Fruit fly (Drosophila melanogaster) whole organism, embryonic: Measurements from ENCODE around the gene CG5273.

ENCODE experiments used
- ATbp ChIP-seq: fragments of 200-800 bp; sonication (Bioruptor generic); optimal IDR thresholded peaks from 2 replicates; lab custom pipeline; 2017; ENCODE audit warnings: missing biosample characterization, mild to moderate bottlenecking, missing genetic modification characterization, missing genetic modification reagents
- Bdp1 ChIP-seq: fragments of 200-800 bp; sonication (Bioruptor generic); optimal IDR thresholded peaks from 3 replicates; lab custom pipeline; 2016; ENCODE audit warnings: missing biosample characterization, missing genetic modification characterization
- CG12299 ChIP-seq: fragments of 200-800 bp; sonication (Bioruptor generic); optimal IDR thresholded peaks from 2 replicates; lab custom pipeline; 2018; ENCODE audit warnings: missing biosample characterization, mild to moderate bottlenecking, missing genetic modification characterization
- CG14014 ChIP-seq: fragments of 200-800 bp; sonication (Bioruptor generic); IDR thresholded peaks from 2 replicates; pipeline ENCODE4 v1.3.6; 2022; ENCODE audit warnings: missing biosample characterization, missing genetic modification characterization
- CG14050 ChIP-seq: fragments of 200-800 bp; sonication (Bioruptor generic); IDR thresholded peaks from 3 replicates; pipeline ENCODE4 v1.3.6; 2022; ENCODE audit warnings: missing biosample characterization, missing genetic modification characterization
- CG14965 ChIP-seq: fragments of 200-800 bp; sonication (Bioruptor generic); optimal IDR thresholded peaks from 2 replicates; lab custom pipeline; 2016; ENCODE audit warnings: missing biosample characterization, missing genetic modification characterization, borderline replicate concordance
- CG16863 ChIP-seq: fragments of 200-800 bp; sonication (Bioruptor generic); optimal IDR thresholded peaks from 3 replicates; lab custom pipeline; 2016; ENCODE audit warnings: missing biosample characterization, missing genetic modification characterization
- CG17568 ChIP-seq: fragments of 200-800 bp; sonication (Bioruptor generic); optimal IDR thresholded peaks from 2 replicates; lab custom pipeline; 2018; ENCODE audit warnings: missing biosample characterization, mild to moderate bottlenecking, missing genetic modification characterization, moderate library complexity
- CG17802 ChIP-seq: fragments of 200-800 bp; sonication (Bioruptor generic); optimal IDR thresholded peaks from 2 replicates; lab custom pipeline; 2018; ENCODE audit warnings: missing biosample characterization, mild to moderate bottlenecking, missing genetic modification characterization, moderate library complexity
- CG2712 ChIP-seq: fragments of 200-800 bp; optimal IDR thresholded peaks from 3 replicates; lab custom pipeline; 2019; ENCODE audit warnings: missing biosample characterization, mild to moderate bottlenecking, missing genetic modification characterization, moderate library complexity
- CG3065 ChIP-seq: fragments of 200-800 bp; sonication (Bioruptor generic); optimal IDR thresholded peaks from 2 replicates; lab custom pipeline; 2016; ENCODE audit warnings: missing biosample characterization, missing genetic modification characterization
- CG3726 ChIP-seq: fragments of 200-800 bp; sonication (Bioruptor generic); IDR thresholded peaks from 3 replicates; pipeline ENCODE4, ENCODE4 v1.3.6; 2022; ENCODE audit warnings: missing biosample characterization, missing genetic modification characterization
- CG4730 ChIP-seq: fragments of 200-800 bp; sonication (Bioruptor generic); IDR thresholded peaks from 2 replicates; pipeline ENCODE4 v1.3.6; 2022; ENCODE audit warnings: missing biosample characterization, missing genetic modification characterization
- CG4820 ChIP-seq: fragments of 200-800 bp; sonication (Bioruptor generic); optimal IDR thresholded peaks from 3 replicates; lab custom pipeline; 2016; ENCODE audit warnings: missing biosample characterization, missing genetic modification characterization
- CG8290 ChIP-seq, 3 experiments: fragments of 200-800 bp; sonication (Bioruptor generic); optimal IDR thresholded peaks; 2 replicates each; lab custom pipeline; 2016 to 2019; ENCODE audit warnings: missing biosample characterization in 3 of 3, missing genetic modification characterization in 3 of 3, mild to moderate bottlenecking in 2 of 3, moderate library complexity in 1 of 3
- CG8388 ChIP-seq: fragments of 200-800 bp; sonication (Bioruptor generic); optimal IDR thresholded peaks from 2 replicates; lab custom pipeline; 2019; ENCODE audit warnings: missing biosample characterization, mild to moderate bottlenecking, missing genetic modification characterization, moderate library complexity
- CG8944 ChIP-seq: fragments of 200-800 bp; sonication (Bioruptor generic); optimal IDR thresholded peaks from 3 replicates; lab custom pipeline; 2016; ENCODE audit warnings: missing biosample characterization, missing genetic modification characterization
- CG9932 ChIP-seq: fragments of 200-800 bp; sonication (Bioruptor generic); IDR thresholded peaks from 2 replicates; pipeline ENCODE4 v1.3.6; 2022; ENCODE audit warnings: missing biosample characterization, missing genetic modification characterization
- D19A ChIP-seq: fragments of 200-800 bp; optimal IDR thresholded peaks from 3 replicates; lab custom pipeline; 2019; ENCODE audit warnings: missing biosample characterization, mild to moderate bottlenecking, missing genetic modification characterization, moderate library complexity
- Eip74EF ChIP-seq, 2 experiments: fragments of 200-800 bp in 1 of 2; fragments of >200 bp in 1 of 2; sonication (Bioruptor generic) in 1 of 2; optimal IDR thresholded peaks; 2 replicates each; lab custom pipeline; 2017 to 2019; ENCODE audit warnings: missing biosample characterization in 2 of 2, missing genetic modification characterization in 2 of 2, mild to moderate bottlenecking in 1 of 2, moderate library complexity in 1 of 2
- Ets97D ChIP-seq: fragments of 200-800 bp; sonication (Bioruptor generic); optimal IDR thresholded peaks from 3 replicates; lab custom pipeline; 2016; ENCODE audit warnings: missing biosample characterization, missing genetic modification characterization
- H15 ChIP-seq: fragments of 200-800 bp; sonication (Bioruptor generic); IDR thresholded peaks from 3 replicates; pipeline ENCODE4 v1.3.6; 2022; ENCODE audit warnings: missing biosample characterization, missing genetic modification characterization
- HLH4C ChIP-seq: fragments of 200-800 bp; sonication (Bioruptor generic); IDR thresholded peaks from 3 replicates; pipeline ENCODE4 v1.3.6; 2022; ENCODE audit warnings: missing biosample characterization, missing genetic modification characterization; ENCODE audit not compliant: partially characterized antibody
- Hr78 ChIP-seq, 2 experiments: fragments of 200-800 bp in 1 of 2; fragments of >200 bp in 1 of 2; sonication (Bioruptor generic) in 1 of 2; optimal IDR thresholded peaks; 2 replicates each; lab custom pipeline; 2017 to 2019; ENCODE audit warnings: missing biosample characterization in 2 of 2, missing genetic modification characterization in 2 of 2, mild to moderate bottlenecking in 1 of 2, moderate library complexity in 1 of 2
- MESR4 ChIP-seq: fragments of 200-800 bp; sonication (Bioruptor generic); optimal IDR thresholded peaks from 2 replicates; lab custom pipeline; 2018; ENCODE audit warnings: missing biosample characterization, mild to moderate bottlenecking, missing genetic modification characterization, moderate library complexity
- Med ChIP-seq: fragments of 200-800 bp; sonication (Bioruptor generic); peaks from one replicate; lab custom pipeline; 2016; ENCODE audit warnings: missing biosample characterization, missing genetic modification characterization, mild to moderate bottlenecking, inconsistent platforms, moderate library complexity
- Pdp1 ChIP-seq, 2 experiments: fragments of 200-800 bp; sonication (Bioruptor generic); optimal IDR thresholded peaks; 3 replicates each; lab custom pipeline; 2016; ENCODE audit warnings: missing biosample characterization in 2 of 2, missing genetic modification characterization in 2 of 2, mild to moderate bottlenecking in 1 of 2, moderate library complexity in 1 of 2
- Rx ChIP-seq: fragments of 200-800 bp; sonication (Bioruptor generic); IDR thresholded peaks from 2 replicates; pipeline ENCODE4 v1.3.6; 2022; ENCODE audit warnings: missing biosample characterization, missing genetic modification characterization
- Ssrp ChIP-seq: fragments of 200-800 bp; sonication (Bioruptor generic); optimal IDR thresholded peaks from 2 replicates; lab custom pipeline; 2018; ENCODE audit warnings: missing biosample characterization, mild to moderate bottlenecking, missing genetic modification characterization, moderate library complexity
- Xbp1 ChIP-seq: fragments of 200-800 bp; sonication (Bioruptor generic); optimal IDR thresholded peaks from 3 replicates; lab custom pipeline; 2016; ENCODE audit warnings: missing biosample characterization, mild to moderate bottlenecking, missing genetic modification characterization
- ash1 ChIP-seq: fragments of 200-800 bp; sonication (Bioruptor generic); optimal IDR thresholded peaks from 2 replicates; lab custom pipeline; 2018; ENCODE audit warnings: missing biosample characterization, mild to moderate bottlenecking, missing genetic modification characterization
- caup ChIP-seq: fragments of 200-800 bp; sonication (Bioruptor generic); optimal IDR thresholded peaks from 3 replicates; lab custom pipeline; 2017; ENCODE audit warnings: missing biosample characterization, mild to moderate bottlenecking, missing genetic modification characterization, moderate library complexity; ENCODE audit not compliant: severe bottlenecking
- chn ChIP-seq: fragments of 200-800 bp; sonication (Bioruptor generic); optimal IDR thresholded peaks from 2 replicates; lab custom pipeline; 2016; ENCODE audit warnings: missing biosample characterization, missing genetic modification characterization
- crc ChIP-seq: fragments of 200-800 bp; sonication (Bioruptor generic); optimal IDR thresholded peaks from 2 replicates; lab custom pipeline; 2016; ENCODE audit warnings: missing biosample characterization, missing genetic modification characterization
- dati ChIP-seq: fragments of 200-800 bp; sonication (Bioruptor generic); IDR thresholded peaks from 2 replicates; pipeline ENCODE4 v1.3.6; 2022; ENCODE audit warnings: missing biosample characterization, missing genetic modification characterization
- fru ChIP-seq: fragments of >200 bp; optimal IDR thresholded peaks from 2 replicates; lab custom pipeline; 2017
- hkb ChIP-seq, 2 experiments: fragments of 200-800 bp in 1 of 2; fragments of >200 bp in 1 of 2; sonication (Bioruptor generic) in 1 of 2; IDR thresholded peaks in 1 of 2; optimal IDR thresholded peaks in 1 of 2; 2 replicates each; pipeline versions ENCODE4 v1.3.6 to Lab custom; 2017 to 2022; ENCODE audit warnings: missing biosample characterization in 1 of 2, missing genetic modification characterization in 1 of 2
- jing ChIP-seq: fragments of 200-800 bp; sonication (Bioruptor generic); optimal IDR thresholded peaks from 2 replicates; lab custom pipeline; 2018; ENCODE audit warnings: missing biosample characterization, mild to moderate bottlenecking, missing genetic modification characterization
- ken ChIP-seq: fragments of 200-800 bp; sonication (Bioruptor generic); IDR thresholded peaks from 3 replicates; pipeline ENCODE4 v1.3.6; 2022; ENCODE audit warnings: missing biosample characterization, missing genetic modification characterization
- lab ChIP-seq: fragments of 200-800 bp; sonication (Bioruptor generic); optimal IDR thresholded peaks from 3 replicates; lab custom pipeline; 2017; ENCODE audit warnings: missing biosample characterization, missing genetic modification characterization, mild to moderate bottlenecking, moderate library complexity, missing genetic modification reagents
- lilli ChIP-seq: fragments of 200-800 bp; sonication (Bioruptor generic); optimal IDR thresholded peaks from 3 replicates; lab custom pipeline; 2016; ENCODE audit warnings: missing biosample characterization, missing genetic modification characterization
- mam ChIP-seq: fragments of 200-800 bp; sonication (Bioruptor generic); optimal IDR thresholded peaks from 3 replicates; lab custom pipeline; 2016; ENCODE audit warnings: missing biosample characterization, missing genetic modification characterization
- nerfin-1 ChIP-seq: fragments of 200-800 bp; sonication (Bioruptor generic); optimal IDR thresholded peaks from 3 replicates; lab custom pipeline; 2019; ENCODE audit warnings: missing biosample characterization, mild to moderate bottlenecking, missing genetic modification characterization, moderate library complexity
- oc ChIP-seq: fragments of 200-800 bp; sonication (Bioruptor generic); optimal IDR thresholded peaks from 2 replicates; lab custom pipeline; 2018; ENCODE audit warnings: missing biosample characterization, mild to moderate bottlenecking, missing genetic modification characterization, moderate library complexity
- pzg ChIP-seq: fragments of 200-800 bp; sonication (Bioruptor generic); optimal IDR thresholded peaks from 3 replicates; lab custom pipeline; 2018; ENCODE audit warnings: missing biosample characterization, mild to moderate bottlenecking, missing genetic modification characterization, moderate library complexity
- ro ChIP-seq: fragments of 200-800 bp; sonication (Bioruptor generic); IDR thresholded peaks from 2 replicates; pipeline ENCODE4 v1.3.6; 2022; ENCODE audit warnings: missing biosample characterization, missing genetic modification characterization
- schlank ChIP-seq: fragments of 200-800 bp; sonication (Bioruptor generic); optimal IDR thresholded peaks from 2 replicates; lab custom pipeline; 2018; ENCODE audit warnings: missing biosample characterization, mild to moderate bottlenecking, missing genetic modification characterization
- stwl ChIP-seq: fragments of 200-800 bp; sonication (Bioruptor generic); optimal IDR thresholded peaks from 3 replicates; lab custom pipeline; 2018; ENCODE audit warnings: missing biosample characterization, mild to moderate bottlenecking, missing genetic modification characterization, moderate library complexity
- sug ChIP-seq: fragments of 200-800 bp; optimal IDR thresholded peaks from 2 replicates; lab custom pipeline; 2019; ENCODE audit warnings: missing biosample characterization, mild to moderate bottlenecking, missing genetic modification characterization, moderate library complexity
- trem ChIP-seq: fragments of 200-800 bp; optimal IDR thresholded peaks from 3 replicates; lab custom pipeline; 2019; ENCODE audit warnings: missing biosample characterization, mild to moderate bottlenecking, missing genetic modification characterization, moderate library complexity

The CG5273 gene

DNA sequence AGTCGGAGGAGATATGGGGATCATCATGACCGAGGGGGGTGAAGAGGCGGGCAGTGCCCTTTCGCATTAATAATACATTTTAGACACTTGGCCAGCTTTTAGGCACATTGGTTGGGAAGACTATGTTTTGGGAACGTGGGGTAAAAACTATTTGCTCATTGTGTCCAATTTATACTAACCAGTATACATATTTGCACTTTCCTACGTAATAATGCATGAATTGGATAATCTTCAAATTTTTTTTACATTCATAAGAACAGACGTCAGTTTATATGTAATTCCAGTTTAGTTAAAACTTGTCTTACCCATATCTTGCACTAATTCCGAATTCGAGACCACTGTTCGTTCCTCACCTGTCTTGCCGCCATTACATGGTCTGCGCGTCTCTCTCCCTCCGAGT lies 19.9 kb downstream of the CG5273 start (continued):
- TF ChIP-seq Hr78 (GFP tag; optimal IDR thresholded peaks at IDR 0.05; lab: Kevin White, UChicago) (no peak), dati (GFP tag; lab: Robert Waterston, UW) (no peak), CG3065 (GFP tag; lab: Kevin White, UChicago) (no peak), ash1 (GFP tag; lab: Kevin White, UChicago) (no peak), oc (tag; lab: Kevin White, UChicago) (no peak), CG3726 (GFP tag; lab: Robert Waterston, UW) (no peak), H15 (GFP tag; lab: Robert Waterston, UW) (no peak), CG4820 (GFP tag; lab: Kevin White, UChicago) (no peak), CG8944 (no peak), fru (lab: Kevin White, UChicago) (no peak), crc (no peak), CG17568 (GFP tag; lab: Kevin White, UChicago) (no peak), CG9932 (GFP tag; lab: Robert Waterston, UW) (no peak), chn (GFP tag; lab: Kevin White, UChicago) (no peak), ken (GFP tag; lab: Robert Waterston, UW) (no peak), CG14014 (no peak), Ssrp (tag; lab: Kevin White, UChicago) (no peak), caup (GFP tag; lab: Kevin White, UChicago) (no peak), Eip74EF (GFP tag; optimal IDR thresholded peaks at IDR 0.05; lab: Kevin White, UChicago) (no peak), mam (GFP tag; lab: Kevin White, UChicago) (peak; percentile 2), Xbp1 (no peak), ro (no peak), lab (peak; percentile 27), CG12299 (tag; lab: Kevin White, UChicago) (no peak), pzg (GFP tag; lab: Kevin White, UChicago) (no peak), sug (tag; lab: Kevin White, UChicago) (no peak), CG16863 (no peak), Ets97D (GFP tag; lab: Kevin White, UChicago) (no peak), CG17802 (tag; lab: Kevin White, UChicago) (no peak), Rx (GFP tag; lab: Robert Waterston, UW) (no peak), D19A (tag; lab: Kevin White, UChicago) (no peak), CG8290 (GFP tag; optimal IDR thresholded peaks at IDR 0.05; lab: Kevin White, UChicago) (no peak), CG8290 (tag; optimal IDR thresholded peaks at IDR 0.05; lab: Kevin White, UChicago) (no peak), ATbp (GFP tag; lab: Kevin White, UChicago) (peak; percentile 45), CG14050 (GFP tag; lab: Robert Waterston, UW) (no peak), CG8388 (GFP tag; lab: Kevin White, UChicago) (peak; percentile 13), HLH4C (GFP tag; lab: Robert Waterston, UW) (no peak), trem (tag; lab: Kevin White, UChicago) (no peak), jing (no peak), stwl (tag; lab: Kevin White, UChicago) (no peak), lilli (GFP tag; lab: Kevin White, UChicago) (peak; percentile 21), Pdp1 (GFP tag; optimal IDR thresholded peaks at IDR 0.05; lab: Kevin White, UChicago) (no peak), hkb (optimal IDR thresholded peaks at IDR 0.05; lab: Kevin White, UChicago) (no peak), hkb (GFP tag; IDR thresholded peaks at IDR 0.05; lab: Robert Waterston, UW) (0 out of 2 replicates have a peak, but pooled peaks have one; percentile 40), Med (GFP tag; lab: Kevin White, UChicago) (no peak), Bdp1 (GFP tag; lab: Kevin White, UChicago) (no peak), nerfin-1 (no peak), CG14965 (GFP tag; lab: Kevin White, UChicago) (no peak), MESR4 (GFP tag; lab: Kevin White, UChicago) (no peak), CG2712 (tag; lab: Kevin White, UChicago) (peak; percentile 35), CG4730 (GFP tag; lab: Robert Waterston, UW) (no peak), schlank (tag; lab: Kevin White, UChicago) (no peak)
